Worm (Caenorhabditis elegans) whole organism, L4 larva: ENCODE measurements around the gene ccch-1.
"Not testable (repeated sequence)": the region's sequence is repeated elsewhere in the genome, so short reads cannot be mapped to it uniquely, and the experiment has no call there.

ENCODE experiments used
- D1046.2 ChIP-seq: fragments of 200-800 bp; sonication (Bioruptor generic); IDR thresholded peaks from 2 replicates; pipeline ENCODE4 v1.3.6; 2022; ENCODE audit warnings: missing genetic modification characterization, missing compliant biosample characterization
- R02D3.7 ChIP-seq: fragments of 150-350 bp; sonication (generic microtip); optimal IDR thresholded peaks from 3 replicates; lab custom pipeline; 2014; ENCODE audit warnings: missing biosample characterization, missing genetic modification characterization
- Y48G9A.11 ChIP-seq: fragments of 200-800 bp; sonication (Bioruptor generic); IDR thresholded peaks from 2 replicates; pipeline ENCODE4 v1.3.6; 2022; ENCODE audit warnings: missing genetic modification reagents, missing genetic modification characterization, missing compliant biosample characterization
- aha-1 ChIP-seq: fragments of 150-350 bp; peaks from one replicate; lab custom pipeline; 2014; ENCODE audit warnings: missing biosample characterization, missing genetic modification characterization
- ceh-20 ChIP-seq: fragments of 200-800 bp; sonication (Bioruptor generic); IDR thresholded peaks from 2 replicates; pipeline ENCODE4 v1.3.6; 2022; ENCODE audit warnings: missing genetic modification reagents, missing genetic modification characterization, missing compliant biosample characterization
- ceh-32 ChIP-seq: sonication (generic microtip); optimal IDR thresholded peaks from 2 replicates; lab custom pipeline; 2016; ENCODE audit warnings: mild to moderate bottlenecking, missing genetic modification characterization, missing compliant biosample characterization; ENCODE audit not compliant: poor library complexity
- daf-16 ChIP-seq, 3 experiments: sonication (generic microtip); optimal IDR thresholded peaks; 2 replicates each; lab custom pipeline; 2016 to 2017; ENCODE audit warnings: missing genetic modification characterization in 3 of 3, missing genetic modification reagents in 3 of 3, mild to moderate bottlenecking in 2 of 3, missing compliant biosample characterization in 2 of 3, missing biosample characterization in 1 of 3, moderate library complexity in 1 of 3
- dve-1 ChIP-seq: sonication (generic microtip); optimal IDR thresholded peaks from 2 replicates; lab custom pipeline; 2017; ENCODE audit warnings: antibody characterized with exemption, mild to moderate bottlenecking, missing genetic modification characterization, missing compliant biosample characterization; ENCODE audit not compliant: insufficient read depth
- egl-43 ChIP-seq: fragments of 200-800 bp; sonication (Bioruptor generic); IDR thresholded peaks from 2 replicates; pipeline ENCODE4 v1.3.6; 2022; ENCODE audit warnings: missing genetic modification reagents, missing genetic modification characterization, missing compliant biosample characterization
- hlh-11 ChIP-seq: fragments of 200-800 bp; sonication (Bioruptor generic); optimal IDR thresholded peaks from 2 replicates; lab custom pipeline; 2018; ENCODE audit warnings: mild to moderate bottlenecking, missing genetic modification characterization, missing compliant biosample characterization
- hlh-30 ChIP-seq: sonication (generic microtip); optimal IDR thresholded peaks from 2 replicates; lab custom pipeline; 2017; ENCODE audit warnings: antibody characterized with exemption, mild to moderate bottlenecking, missing genetic modification characterization, missing compliant biosample characterization; ENCODE audit not compliant: insufficient read depth
- hmg-1.1 ChIP-seq: fragments of 200-800 bp; sonication (Bioruptor generic); IDR thresholded peaks from 2 replicates; pipeline ENCODE4 v1.3.6; 2022; ENCODE audit warnings: missing genetic modification reagents, missing genetic modification characterization, missing compliant biosample characterization
- lin-13 ChIP-seq: fragments of 150-350 bp; optimal IDR thresholded peaks from 2 replicates; lab custom pipeline; 2014; ENCODE audit warnings: missing biosample characterization, missing genetic modification reagents, missing genetic modification characterization
- lin-38 ChIP-seq: fragments of 200-800 bp; sonication (Bioruptor generic); IDR thresholded peaks from 2 replicates; pipeline ENCODE4 v1.3.6; 2022; ENCODE audit warnings: missing genetic modification reagents, missing genetic modification characterization, missing compliant biosample characterization
- madf-9 ChIP-seq: fragments of 200-800 bp; sonication (Bioruptor generic); conservative IDR thresholded peaks from 2 replicates; pipeline ENCODE4 v1.3.6; 2022; ENCODE audit warnings: missing genetic modification reagents, missing genetic modification characterization, missing compliant biosample characterization
- mdl-1 ChIP-seq, 2 experiments: fragments of 150-350 bp in 1 of 2; sonication (generic microtip) in 1 of 2; optimal IDR thresholded peaks; 2 replicates each; lab custom pipeline; 2014 to 2017; ENCODE audit warnings: missing biosample characterization in 2 of 2, missing genetic modification characterization in 2 of 2
- mep-1 ChIP-seq: fragments of 150-350 bp; sonication (generic microtip); optimal IDR thresholded peaks from 3 replicates; lab custom pipeline; 2014; ENCODE audit warnings: missing biosample characterization, missing genetic modification characterization
- mes-2 ChIP-seq: sonication (generic microtip); optimal IDR thresholded peaks from 2 replicates; lab custom pipeline; 2016; ENCODE audit warnings: missing genotype, mild to moderate bottlenecking, missing genetic modification characterization, missing compliant biosample characterization; ENCODE audit not compliant: poor library complexity, severe bottlenecking
- mxl-3 ChIP-seq: fragments of 200-800 bp; sonication (Bioruptor generic); optimal IDR thresholded peaks from 2 replicates; lab custom pipeline; 2018; ENCODE audit warnings: mild to moderate bottlenecking, missing genetic modification characterization, missing compliant biosample characterization
- nhr-102 ChIP-seq: sonication (generic microtip); optimal IDR thresholded peaks from 2 replicates; lab custom pipeline; 2016; ENCODE audit warnings: mild to moderate bottlenecking, missing genetic modification characterization, moderate library complexity, missing compliant biosample characterization
- nhr-11 ChIP-seq: fragments of 150-350 bp; optimal IDR thresholded peaks from 2 replicates; lab custom pipeline; 2014; ENCODE audit warnings: missing biosample characterization, missing genetic modification characterization
- nhr-25 ChIP-seq: sonication (generic microtip); optimal IDR thresholded peaks from 2 replicates; lab custom pipeline; 2017; ENCODE audit warnings: missing genetic modification characterization, mild to moderate bottlenecking, missing compliant biosample characterization, antibody characterized with exemption, moderate library complexity, borderline replicate concordance; ENCODE audit not compliant: insufficient read depth
- nhr-28 ChIP-seq: fragments of 150-350 bp; optimal IDR thresholded peaks from 2 replicates; lab custom pipeline; 2014; ENCODE audit warnings: missing biosample characterization, missing genetic modification characterization
- nhr-77 ChIP-seq: fragments of 150-350 bp; optimal IDR thresholded peaks from 2 replicates; lab custom pipeline; 2014; ENCODE audit warnings: missing biosample characterization, missing genetic modification characterization
- pha-4 ChIP-seq, 2 experiments: fragments of 150-350 bp in 1 of 2; fragments of 200-800 bp in 1 of 2; sonication (Bioruptor generic) in 1 of 2; IDR thresholded peaks in 1 of 2; optimal IDR thresholded peaks in 1 of 2; 2 replicates each; pipeline versions ENCODE4 v1.3.6 to Lab custom; 2014 to 2022; ENCODE audit warnings: missing genetic modification characterization in 2 of 2, missing genetic modification reagents in 2 of 2, missing biosample characterization in 1 of 2, missing compliant biosample characterization in 1 of 2
- saeg-2 ChIP-seq: fragments of 200-800 bp; sonication (Bioruptor generic); IDR thresholded peaks from 2 replicates; pipeline ENCODE4 v1.3.6; 2022; ENCODE audit warnings: missing genetic modification reagents, missing genetic modification characterization, missing compliant biosample characterization
- sdz-12 ChIP-seq: fragments of 200-800 bp; sonication (Bioruptor generic); optimal IDR thresholded peaks from 2 replicates; lab custom pipeline; 2018; ENCODE audit warnings: mild to moderate bottlenecking, missing genetic modification characterization, missing compliant biosample characterization
- set-16 ChIP-seq: fragments of 200-800 bp; sonication (Bioruptor generic); IDR thresholded peaks from 2 replicates; pipeline ENCODE4 v1.3.6; 2022; ENCODE audit warnings: missing genetic modification reagents, missing genetic modification characterization, missing compliant biosample characterization
- snpc-1.2 ChIP-seq: fragments of 200-800 bp; sonication (Bioruptor generic); IDR thresholded peaks from 2 replicates; pipeline ENCODE4 v1.3.6; 2022; ENCODE audit warnings: missing genetic modification reagents, missing genetic modification characterization, missing compliant biosample characterization
- tra-1 ChIP-seq: fragments of 200-800 bp; sonication (Bioruptor generic); IDR thresholded peaks from 2 replicates; pipeline ENCODE4 v1.3.6; 2022; ENCODE audit warnings: missing genetic modification reagents, missing genetic modification characterization, missing compliant biosample characterization
- unc-130 ChIP-seq: sonication (generic microtip); optimal IDR thresholded peaks from 2 replicates; lab custom pipeline; 2016; ENCODE audit warnings: missing genetic modification reagents, missing genetic modification characterization, missing compliant biosample characterization
- unc-62 ChIP-seq, 3 experiments: fragments of 150-350 bp in 1 of 3; sonication (generic microtip); optimal IDR thresholded peaks in 2 of 3; peaks in 1 of 3; 1 replicate in 1 of 3; 2 replicates in 2 of 3; lab custom pipeline; 2014 to 2017; ENCODE audit warnings: missing biosample characterization in 3 of 3, missing genetic modification characterization in 3 of 3, missing genetic modification reagents in 3 of 3, missing genotype in 1 of 3
- vab-7 ChIP-seq: fragments of 200-800 bp; sonication (Bioruptor generic); IDR thresholded peaks from 2 replicates; pipeline ENCODE4 v1.3.6; 2022; ENCODE audit warnings: missing genetic modification reagents, missing genetic modification characterization, missing compliant biosample characterization
- ztf-7 ChIP-seq: fragments of 150-350 bp; optimal IDR thresholded peaks from 2 replicates; lab custom pipeline; 2014; ENCODE audit warnings: missing biosample characterization, missing genetic modification characterization

The ccch-1 gene

DNA sequence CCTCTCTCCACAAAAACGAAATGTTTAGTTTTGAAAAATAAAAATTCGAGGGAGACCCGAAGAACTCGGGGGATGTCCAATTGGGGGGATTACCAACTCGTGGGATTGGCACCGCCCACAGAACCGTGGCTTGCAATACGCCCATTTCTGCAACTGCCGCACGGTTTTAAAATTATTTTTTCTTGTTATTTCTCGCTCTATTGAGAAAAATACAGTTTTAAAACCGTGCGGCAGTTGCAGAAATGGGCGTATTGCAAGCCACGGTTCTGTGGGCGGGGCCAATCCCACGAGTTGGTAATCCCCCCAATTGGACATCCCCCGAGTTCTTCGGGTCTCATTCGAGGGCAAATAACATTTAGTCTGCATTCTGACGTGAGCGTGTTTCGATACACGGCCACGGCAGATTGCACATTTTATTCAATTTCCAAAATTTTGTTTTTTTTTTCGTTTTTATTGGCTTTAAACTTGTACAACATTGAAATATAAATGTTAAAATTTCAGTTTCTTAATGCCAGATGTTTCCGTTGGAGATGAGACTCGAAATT, 22.7 kb upstream of the ccch-1 start, which contains the start of the genes C55A6.1 and C55A6.10 (continued):
- peak; percentile 89 for TF ChIP-seq mes-2 (tag; lab: Kevin White, UChicago)
- TF ChIP-seq mxl-3, result peak; percentile 41
- TF ChIP-seq R02D3.7 (tag; lab: Kevin White, UChicago), result peak; percentile 5
- peak; percentile 60; the same call in 1 of the 2 replicates for TF ChIP-seq saeg-2 (GFP tag; lab: Robert Waterston, UW)
- TF ChIP-seq tra-1 (GFP tag; lab: Robert Waterston, UW), result 0 out of 2 replicates have a peak, but pooled peaks have one; percentile 55
- peak; percentile 61 for TF ChIP-seq hlh-11
- TF ChIP-seq pha-4 (GFP tag; IDR thresholded peaks at IDR 0.05; lab: Robert Waterston, UW), result peak; percentile 88
- TF ChIP-seq pha-4 (tag; optimal IDR thresholded peaks at IDR 0.05; lab: Kevin White, UChicago); daf-16 (GFP tag; optimal IDR thresholded peaks at IDR 0.05; lab: Kevin White, UChicago): not testable (repeated sequence)
- TF ChIP-seq mep-1, result peak; percentile 88
- peak; percentile 78 for TF ChIP-seq snpc-1.2 (GFP tag; lab: Robert Waterston, UW)
- peak; percentile 78; the same call in 1 of the 2 replicates for TF ChIP-seq egl-43 (GFP tag; lab: Robert Waterston, UW)
- peak; percentile 69 for TF ChIP-seq ceh-20 (GFP tag; lab: Robert Waterston, UW)
- peak; percentile 26 for TF ChIP-seq nhr-25 (tag; lab: Kevin White, UChicago)
- peak; percentile 42 for TF ChIP-seq lin-13 (GFP tag; lab: Kevin White, UChicago)
- TF ChIP-seq lin-38 (GFP tag; lab: Robert Waterston, UW), result peak; percentile 87
- TF ChIP-seq hlh-30 (tag; lab: Kevin White, UChicago), result peak; percentile 49
- peak; percentile 70; the same call in 1 of the 2 replicates for TF ChIP-seq vab-7 (GFP tag; lab: Robert Waterston, UW)
- peak; percentile 51 for TF ChIP-seq daf-16 (tag; optimal IDR thresholded peaks at IDR 0.05; lab: Kevin White, UChicago)
- TF ChIP-seq nhr-77 (tag; lab: Kevin White, UChicago), result peak; percentile 11
- TF ChIP-seq hmg-1.1 (GFP tag; lab: Robert Waterston, UW), result peak; percentile 91
- TF ChIP-seq unc-130, result peak; percentile 85
- peak; percentile 55 for TF ChIP-seq aha-1 (tag; lab: Kevin White, UChicago)
- 0 out of 2 replicates have a peak, but pooled peaks have one; percentile 54 for TF ChIP-seq Y48G9A.11 (GFP tag; lab: Robert Waterston, UW)
- peak; percentile 54; the same call in 1 of the 2 replicates for TF ChIP-seq set-16 (GFP tag; lab: Robert Waterston, UW)
- peak; percentile 50 for TF ChIP-seq nhr-102

DNA sequence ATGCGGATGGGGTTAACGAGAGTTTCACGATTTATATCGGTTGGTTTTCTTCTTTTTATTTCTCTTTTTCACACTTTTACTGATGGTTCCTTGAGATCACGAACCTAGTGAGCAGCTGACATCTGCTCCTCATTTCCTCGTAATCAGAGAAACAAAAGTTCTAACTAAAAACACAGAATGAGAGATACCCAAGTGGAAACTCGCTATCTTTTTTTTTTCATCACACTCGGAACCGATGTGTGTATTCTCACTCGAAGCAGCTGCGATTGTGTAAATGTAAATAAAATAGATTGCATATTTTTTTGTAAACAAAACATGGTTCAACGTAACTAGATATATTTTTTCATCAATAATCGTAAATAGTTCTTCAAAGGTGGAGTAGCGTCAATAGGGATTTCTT, 21.3 kb upstream of the ccch-1 start:
- peak in 1 of 2 experiments; percentile 97 for TF ChIP-seq daf-16 (GFP tag; optimal IDR thresholded peaks at IDR 0.05; lab: Kevin White, UChicago)
- no peak for TF ChIP-seq daf-16 (tag; optimal IDR thresholded peaks at IDR 0.05; lab: Kevin White, UChicago)
- peak; percentile 51 for TF ChIP-seq hlh-11
- no peak for TF ChIP-seq madf-9 (GFP tag; lab: Robert Waterston, UW)
- TF ChIP-seq nhr-11 (tag; lab: Kevin White, UChicago), result peak; percentile 24

DNA sequence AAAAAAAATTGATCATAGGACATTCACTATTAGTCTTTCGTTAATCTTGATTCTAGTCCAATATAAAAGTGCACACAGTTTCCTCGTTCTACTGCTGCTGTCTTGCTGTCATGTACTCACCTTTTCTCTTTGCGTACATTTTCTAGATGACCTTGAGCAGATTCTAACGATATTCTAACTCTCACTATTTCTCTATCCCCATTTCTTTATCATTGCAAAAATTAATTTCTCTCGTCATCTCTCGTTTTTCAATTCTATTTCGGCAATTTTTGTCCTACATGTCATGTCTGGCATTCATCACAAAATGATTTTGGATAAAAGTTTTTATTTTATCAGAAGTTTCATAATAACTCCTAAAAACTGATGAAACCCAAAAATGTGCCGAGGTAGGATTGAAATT, 18.9 kb upstream of the ccch-1 start, which contains the start of gene ttll-5:
TSS of gene ttll-5 (plus strand) at position 288 of the 400 bp plus-strand sequence.
- no peak for TF ChIP-seq dve-1
- peak; percentile 36 for TF ChIP-seq nhr-28
- peak; percentile 8 for TF ChIP-seq nhr-25 (tag; lab: Kevin White, UChicago)
- no peak for TF ChIP-seq mdl-1 (tag; optimal IDR thresholded peaks at IDR 0.05; lab: Kevin White, UChicago)
- TF ChIP-seq sdz-12 (GFP tag; lab: Kevin White, UChicago), result no peak
- no peak for TF ChIP-seq unc-130
- no peak for TF ChIP-seq set-16 (GFP tag; lab: Robert Waterston, UW)
- no peak for TF ChIP-seq Y48G9A.11 (GFP tag; lab: Robert Waterston, UW)
- TF ChIP-seq, all 104 proteins: peak for 2

DNA sequence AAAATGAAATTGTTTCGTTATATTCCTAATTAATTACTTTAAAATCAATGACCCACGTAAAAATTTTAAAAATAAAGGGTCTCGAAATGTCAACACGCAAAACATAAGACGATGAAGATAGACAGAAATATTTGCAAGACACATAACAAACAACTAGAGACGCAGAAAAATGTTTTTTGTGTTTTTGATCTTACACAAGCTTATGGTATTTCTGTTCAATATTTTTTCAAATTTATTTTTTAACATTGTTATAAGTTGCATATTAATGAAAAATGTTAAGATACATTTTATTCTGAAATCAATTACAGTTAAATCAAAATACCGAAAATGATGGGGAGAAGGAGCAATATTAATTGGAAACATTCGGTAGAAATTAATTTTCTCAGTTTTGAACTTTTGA, 14.2 kb upstream of the ccch-1 start, which contains the start of gene C55A6.3:
TSS of gene C55A6.3 (minus strand) at position 101 of the 400 bp plus-strand sequence.
- TF ChIP-seq ceh-32 (tag; lab: Kevin White, UChicago) (no peak), D1046.2 (GFP tag; lab: Robert Waterston, UW) (no peak), unc-62 (GFP tag; optimal IDR thresholded peaks at IDR 0.05 in 1 of 2; lab: Kevin White, UChicago) (peak in 1 of 2 experiments; percentile 34), unc-62 (tag; optimal IDR thresholded peaks at IDR 0.05; lab: Kevin White, UChicago) (no peak), daf-16 (GFP tag; optimal IDR thresholded peaks at IDR 0.05; lab: Kevin White, UChicago) (no peak), daf-16 (tag; optimal IDR thresholded peaks at IDR 0.05; lab: Kevin White, UChicago) (peak; percentile 9), ztf-7 (tag; lab: Kevin White, UChicago) (no peak)
